Fruit fly (Drosophila melanogaster): ENCODE data around the gene CG1113.

- TF ChIP-seq EcR (GFP tag; optimal IDR thresholded peaks at IDR 0.05) (no peak), CG14655 (GFP tag; optimal IDR thresholded peaks at IDR 0.05) (no peak), CG10348 (GFP tag; IDR thresholded peaks at IDR 0.05) (no peak)
Measured at dm6 chr3R:5266282-5266681, 13.3 kb downstream of the CG1113 start.

Data from whole organism, pupa.